Fruit fly (Drosophila melanogaster) whole organism, pupa: ENCODE measurements around the gene CG43845.

Source experiments
- CG13204 ChIP-seq: fragments of 200-800 bp; sonication (Bioruptor generic); optimal IDR thresholded peaks from 2 replicates; lab custom pipeline; 2018; ENCODE audit warnings: missing biosample characterization, mild to moderate bottlenecking, missing genetic modification characterization, moderate library complexity
- CG14655 ChIP-seq: fragments of 200-800 bp; sonication (Bioruptor generic); optimal IDR thresholded peaks from 3 replicates; lab custom pipeline; 2017; ENCODE audit warnings: mild to moderate bottlenecking, missing biosample characterization, missing genetic modification reagents, missing genetic modification characterization
- D1 ChIP-seq: fragments of 200-800 bp; sonication (Bioruptor generic); optimal IDR thresholded peaks from 2 replicates; lab custom pipeline; 2018; ENCODE audit warnings: missing biosample characterization, mild to moderate bottlenecking, missing genetic modification characterization, moderate library complexity

- TF ChIP-seq CG14655 (GFP tag; lab: Kevin White, UChicago) (no peak), D1 (tag; lab: Kevin White, UChicago) (no peak), CG13204 (GFP tag; lab: Kevin White, UChicago) (no peak)
Measured at dm6 chr3R:5568590-5568989, 45.7 kb upstream of the CG43845 start, which contains the start of the genes CG2931 and Rheb.
